Fruit fly (Drosophila melanogaster): Measurements from ENCODE around the gene CG11891.

Gene CG11891

dm6 chr3R:25310843-25311242 lies 40.8 kb downstream of the CG11891 start, which contains the start of gene CG31099:
TSS of gene CG31099 (minus strand) at chr3R:25310943.
- no peak for TF ChIP-seq gl (tag; optimal IDR thresholded peaks at IDR 0.05)
- TF ChIP-seq Pif1B (GFP tag; optimal IDR thresholded peaks at IDR 0.05) = no peak
- TF ChIP-seq CG12605 (GFP tag; IDR thresholded peaks at IDR 0.05) = no peak
- TF ChIP-seq D1 (tag; optimal IDR thresholded peaks at IDR 0.05) = no peak

- TF ChIP-seq gl (tag; optimal IDR thresholded peaks at IDR 0.05) = no peak
- no peak for TF ChIP-seq CG34367 (tag; optimal IDR thresholded peaks at IDR 0.05)
Observed at dm6 chr3R:25312583-25312982, 42.6 kb downstream of the CG11891 start.

- TF ChIP-seq CG8301 (tag; optimal IDR thresholded peaks at IDR 0.05) (no peak), CG14655 (GFP tag; optimal IDR thresholded peaks at IDR 0.05) (no peak), CG32121 (GFP tag; IDR thresholded peaks at IDR 0.05) (no peak), rn (GFP tag; IDR thresholded peaks at IDR 0.05) (no peak), CG12605 (GFP tag; IDR thresholded peaks at IDR 0.05) (no peak), CG13204 (GFP tag; optimal IDR thresholded peaks at IDR 0.05) (no peak), CG17806 (tag; optimal IDR thresholded peaks at IDR 0.05) (no peak), fd96Ca (GFP tag; IDR thresholded peaks at IDR 0.05) (no peak), CG4496 (GFP tag; IDR thresholded peaks at IDR 0.05) (no peak), Pif1B (GFP tag; optimal IDR thresholded peaks at IDR 0.05) (no peak), EcR (GFP tag; optimal IDR thresholded peaks at IDR 0.05) (no peak), CG9948 (tag; optimal IDR thresholded peaks at IDR 0.05) (no peak), CG10348 (GFP tag; IDR thresholded peaks at IDR 0.05) (no peak), Snoo (tag; optimal IDR thresholded peaks at IDR 0.05) (no peak), Ets98B (GFP tag; IDR thresholded peaks at IDR 0.05) (no peak), D1 (tag; optimal IDR thresholded peaks at IDR 0.05) (no peak), CG34367 (tag; optimal IDR thresholded peaks at IDR 0.05) (no peak), gl (tag; optimal IDR thresholded peaks at IDR 0.05) (no peak), CG15710 (tag; optimal IDR thresholded peaks at IDR 0.05) (no peak), Pif1A (GFP tag; optimal IDR thresholded peaks at IDR 0.05) (no peak)
Observed at dm6 chr3R:25313771-25314170, 43.8 kb downstream of the CG11891 start, which contains the start of gene CG31087. TSS of gene CG31087 (minus strand) at chr3R:25313833.

DNA sequence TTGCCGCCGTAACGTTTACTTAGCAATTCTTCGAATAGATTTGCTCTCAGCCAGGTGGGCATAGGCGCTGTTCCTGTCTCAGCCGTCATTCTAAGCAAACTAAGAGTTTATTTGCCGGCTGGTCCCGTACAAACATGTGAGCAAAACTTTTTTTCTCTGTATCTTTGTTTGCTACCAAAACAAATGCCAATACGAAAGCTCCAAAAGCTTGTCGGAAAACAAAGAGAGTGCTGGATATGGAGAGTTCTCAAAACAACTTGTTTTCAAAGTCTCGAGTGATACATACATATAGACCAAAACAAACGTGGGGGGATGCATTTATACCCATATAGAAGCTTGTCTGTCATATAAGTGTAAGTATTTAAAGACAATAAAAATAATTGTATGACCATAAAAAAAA lies 46.0 kb downstream of the CG11891 start, which contains the start of gene CG10559:
TSS of gene CG10559 (minus strand) at position 101 of the 400 bp plus-strand sequence.
- TF ChIP-seq CG17806 (tag; optimal IDR thresholded peaks at IDR 0.05) = no peak
- no peak for TF ChIP-seq CG34367 (tag; optimal IDR thresholded peaks at IDR 0.05)
- TF ChIP-seq fd96Ca (GFP tag; IDR thresholded peaks at IDR 0.05) = no peak
- TF ChIP-seq CG15710 (tag; optimal IDR thresholded peaks at IDR 0.05) = no peak
- TF ChIP-seq Ets98B (GFP tag; IDR thresholded peaks at IDR 0.05) = no peak
- TF ChIP-seq CG8301 (tag; optimal IDR thresholded peaks at IDR 0.05) = no peak
- no peak for TF ChIP-seq CG32121 (GFP tag; IDR thresholded peaks at IDR 0.05)
- TF ChIP-seq Pif1A (GFP tag; optimal IDR thresholded peaks at IDR 0.05) = no peak
- TF ChIP-seq gl (tag; optimal IDR thresholded peaks at IDR 0.05) = no peak
- no peak for TF ChIP-seq Pif1B (GFP tag; optimal IDR thresholded peaks at IDR 0.05)
- TF ChIP-seq D1 (tag; optimal IDR thresholded peaks at IDR 0.05) = no peak
- TF ChIP-seq CG4496 (GFP tag; IDR thresholded peaks at IDR 0.05) = no peak
- no peak for TF ChIP-seq CG13204 (GFP tag; optimal IDR thresholded peaks at IDR 0.05)
- TF ChIP-seq EcR (GFP tag; optimal IDR thresholded peaks at IDR 0.05) = no peak
- TF ChIP-seq CG8159 (tag; optimal IDR thresholded peaks at IDR 0.05) = no peak
- no peak for TF ChIP-seq rn (GFP tag; IDR thresholded peaks at IDR 0.05)
- TF ChIP-seq CG10348 (GFP tag; IDR thresholded peaks at IDR 0.05) = no peak
- no peak for TF ChIP-seq CG12605 (GFP tag; IDR thresholded peaks at IDR 0.05)

dm6 chr3R:25318011-25318410 lies 48.0 kb downstream of the CG11891 start, which contains the start of gene CG10553:
TSS of gene CG10553 (minus strand) at chr3R:25318111.
- TF ChIP-seq Pif1A (GFP tag; optimal IDR thresholded peaks at IDR 0.05) (no peak), CG14655 (GFP tag; optimal IDR thresholded peaks at IDR 0.05) (no peak), CG8159 (tag; optimal IDR thresholded peaks at IDR 0.05) (no peak), D1 (tag; optimal IDR thresholded peaks at IDR 0.05) (no peak), Snoo (tag; optimal IDR thresholded peaks at IDR 0.05) (no peak), CG12605 (GFP tag; IDR thresholded peaks at IDR 0.05) (no peak), Ets98B (GFP tag; IDR thresholded peaks at IDR 0.05) (no peak), CG15710 (tag; optimal IDR thresholded peaks at IDR 0.05) (no peak), EcR (GFP tag; optimal IDR thresholded peaks at IDR 0.05) (no peak), CG17806 (tag; optimal IDR thresholded peaks at IDR 0.05) (no peak), fd96Ca (GFP tag; IDR thresholded peaks at IDR 0.05) (no peak), Pif1B (GFP tag; optimal IDR thresholded peaks at IDR 0.05) (no peak), CG34367 (tag; optimal IDR thresholded peaks at IDR 0.05) (no peak), CG13204 (GFP tag; optimal IDR thresholded peaks at IDR 0.05) (no peak)

- TF ChIP-seq Pif1B (GFP tag; optimal IDR thresholded peaks at IDR 0.05) (no peak), CG8159 (tag; optimal IDR thresholded peaks at IDR 0.05) (no peak), EcR (GFP tag; optimal IDR thresholded peaks at IDR 0.05) (no peak), CG34367 (tag; optimal IDR thresholded peaks at IDR 0.05) (no peak), CG9948 (tag; optimal IDR thresholded peaks at IDR 0.05) (no peak), D1 (tag; optimal IDR thresholded peaks at IDR 0.05) (no peak), CG13204 (GFP tag; optimal IDR thresholded peaks at IDR 0.05) (no peak), Pif1A (GFP tag; optimal IDR thresholded peaks at IDR 0.05) (no peak), fd96Ca (GFP tag; IDR thresholded peaks at IDR 0.05) (no peak), CG17806 (tag; optimal IDR thresholded peaks at IDR 0.05) (no peak), CG12605 (GFP tag; IDR thresholded peaks at IDR 0.05) (no peak), CG8301 (tag; optimal IDR thresholded peaks at IDR 0.05) (no peak), Snoo (tag; optimal IDR thresholded peaks at IDR 0.05) (no peak)
Observed at dm6 chr3R:25320051-25320705, 50.2 kb downstream of the CG11891 start, which contains the start of gene CG10560. TSS of gene CG10560 (minus strand) at chr3R:25320101.

All from whole organism, pupa.